Worm (Caenorhabditis elegans): ENCODE measurements around the gene str-214.

Gene str-214

ce11 chrV:16355941-16356340, 40.8 kb downstream of the str-214 start:
- TF ChIP-seq hmg-4 (GFP tag; optimal IDR thresholded peaks at IDR 0.05): peak; percentile 66
- TF ChIP-seq F13C5.2 (tag; optimal IDR thresholded peaks at IDR 0.05): peak; percentile 43
- no peak for TF ChIP-seq sea-1 (GFP tag; conservative IDR thresholded peaks at IDR 0.05)

- TF ChIP-seq aly-1 (tag; optimal IDR thresholded peaks at IDR 0.05): no peak
- no peak for TF ChIP-seq hmg-4 (GFP tag; optimal IDR thresholded peaks at IDR 0.05)
- TF ChIP-seq hnd-1 (tag; optimal IDR thresholded peaks at IDR 0.05): no peak
- TF ChIP-seq hmbx-1 (tag; optimal IDR thresholded peaks at IDR 0.05): no peak
- TF ChIP-seq flt-1 (GFP tag; IDR thresholded peaks at IDR 0.05): no peak
- no peak for TF ChIP-seq ets-7 (tag; optimal IDR thresholded peaks at IDR 0.05)
- TF ChIP-seq B0310.2 (tag; optimal IDR thresholded peaks at IDR 0.05): no peak
- TF ChIP-seq tra-4 (tag; optimal IDR thresholded peaks at IDR 0.05): no peak
- no peak for TF ChIP-seq ama-1 (optimal IDR thresholded peaks at IDR 0.05)
- TF ChIP-seq tbx-37 (GFP tag; conservative IDR thresholded peaks at IDR 0.05): no peak
Measured at ce11 chrV:16356798-16357197, 41.7 kb downstream of the str-214 start.

DNA sequence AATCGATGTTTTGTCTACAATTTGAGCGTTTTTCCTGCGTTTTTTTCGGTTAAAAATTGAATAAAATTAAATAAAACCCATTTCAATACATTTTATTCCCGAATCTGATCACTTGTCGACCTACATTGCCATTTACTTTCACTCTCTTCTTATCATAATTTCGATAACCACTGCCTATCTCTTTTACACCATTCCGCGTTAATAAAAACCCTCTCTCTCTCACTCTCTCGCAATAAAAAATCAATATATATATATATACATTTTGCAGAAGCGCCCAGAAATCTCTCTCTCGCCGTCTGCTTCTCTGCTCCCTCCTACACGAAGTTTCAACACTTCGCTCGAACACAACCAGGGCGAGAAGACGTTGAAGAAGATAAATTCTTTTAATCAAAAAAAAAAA, 42.1 kb downstream of the str-214 start, which contains the start of gene pptr-1:
pptr-1 (plus strand) TSS at position 269 of the 400 bp plus-strand sequence.
- TF ChIP-seq aly-1 (tag; optimal IDR thresholded peaks at IDR 0.05): no peak
- no peak for TF ChIP-seq tra-4 (tag; optimal IDR thresholded peaks at IDR 0.05)
- TF ChIP-seq ets-7 (tag; optimal IDR thresholded peaks at IDR 0.05): no peak
- TF ChIP-seq F13C5.2 (tag; optimal IDR thresholded peaks at IDR 0.05): no peak
- TF ChIP-seq ama-1 (optimal IDR thresholded peaks at IDR 0.05): no peak
- TF ChIP-seq scrt-1 (GFP tag; IDR thresholded peaks at IDR 0.05): no peak
- no peak for TF ChIP-seq hnd-1 (tag; optimal IDR thresholded peaks at IDR 0.05)
- no peak for TF ChIP-seq B0310.2 (tag; optimal IDR thresholded peaks at IDR 0.05)
- no peak for TF ChIP-seq hmbx-1 (tag; optimal IDR thresholded peaks at IDR 0.05)
- no peak for TF ChIP-seq tbx-11 (GFP tag; IDR thresholded peaks at IDR 0.05)
- TF ChIP-seq pes-1 (GFP tag; IDR thresholded peaks at IDR 0.05): no peak
- TF ChIP-seq hmg-4 (GFP tag; optimal IDR thresholded peaks at IDR 0.05): no peak
- TF ChIP-seq tbx-37 (GFP tag; conservative IDR thresholded peaks at IDR 0.05): no peak
- TF ChIP-seq ceh-13 (GFP tag; optimal IDR thresholded peaks at IDR 0.05): no peak
- TF ChIP-seq sea-1 (GFP tag; conservative IDR thresholded peaks at IDR 0.05): no peak
- TF ChIP-seq flt-1 (GFP tag; IDR thresholded peaks at IDR 0.05): no peak
- TF ChIP-seq ceh-36 (tag; optimal IDR thresholded peaks at IDR 0.05): no peak

DNA sequence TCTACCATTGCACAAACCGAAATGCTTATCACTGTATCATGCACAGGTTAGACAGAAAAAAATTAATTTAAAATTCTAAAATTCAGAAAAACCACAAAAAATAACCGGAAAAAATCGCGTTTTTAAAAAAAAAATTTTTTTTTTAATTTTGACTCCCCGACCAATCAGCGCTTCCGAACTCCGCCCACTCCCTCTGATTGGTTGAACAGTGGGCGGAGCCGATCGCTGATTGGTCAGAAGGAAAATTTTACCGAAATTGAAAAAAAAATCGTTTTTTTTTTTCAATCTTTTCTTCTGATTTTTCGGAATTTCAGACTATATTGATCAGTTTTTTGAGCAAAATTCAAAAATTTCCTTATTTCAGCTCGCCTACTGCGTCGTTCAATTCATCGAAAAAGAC, 46.2 kb downstream of the str-214 start:
- TF ChIP-seq sea-1 (GFP tag; conservative IDR thresholded peaks at IDR 0.05) (no peak), ets-7 (tag; optimal IDR thresholded peaks at IDR 0.05) (no peak), tra-4 (tag; optimal IDR thresholded peaks at IDR 0.05) (no peak), B0310.2 (tag; optimal IDR thresholded peaks at IDR 0.05) (no peak), scrt-1 (GFP tag; IDR thresholded peaks at IDR 0.05) (no peak), ceh-13 (GFP tag; optimal IDR thresholded peaks at IDR 0.05) (no peak), tbx-37 (GFP tag; conservative IDR thresholded peaks at IDR 0.05) (no peak), hmbx-1 (tag; optimal IDR thresholded peaks at IDR 0.05) (no peak), aly-1 (tag; optimal IDR thresholded peaks at IDR 0.05) (no peak), tbx-11 (GFP tag; IDR thresholded peaks at IDR 0.05) (no peak), flt-1 (GFP tag; IDR thresholded peaks at IDR 0.05) (no peak), F13C5.2 (tag; optimal IDR thresholded peaks at IDR 0.05) (no peak), hmg-4 (GFP tag; optimal IDR thresholded peaks at IDR 0.05) (no peak), pes-1 (GFP tag; IDR thresholded peaks at IDR 0.05) (no peak), ceh-36 (tag; optimal IDR thresholded peaks at IDR 0.05) (no peak), ama-1 (optimal IDR thresholded peaks at IDR 0.05) (no peak), hnd-1 (tag; optimal IDR thresholded peaks at IDR 0.05) (no peak)
